Fruit fly (Drosophila melanogaster) whole organism, prepupa: ENCODE results near the gene Chrac-16.

ENCODE experiments used
- Blimp-1 ChIP-seq: fragments of 200-800 bp; sonication (Bioruptor generic); optimal IDR thresholded peaks from 3 replicates; lab custom pipeline; 2017; ENCODE audit warnings: missing biosample characterization, missing genetic modification characterization, mild to moderate bottlenecking, moderate library complexity, missing genetic modification reagents
- CG10669 ChIP-seq: fragments of 200-800 bp; sonication (Bioruptor generic); optimal IDR thresholded peaks from 3 replicates; lab custom pipeline; 2018; ENCODE audit warnings: missing biosample characterization, mild to moderate bottlenecking, missing genetic modification characterization, moderate library complexity
- CG11294 ChIP-seq: fragments of 200-800 bp; sonication (Bioruptor generic); IDR thresholded peaks from 2 replicates; pipeline ENCODE4 v1.3.6; 2022; ENCODE audit warnings: missing biosample characterization, missing genetic modification characterization
- CG11762 ChIP-seq: fragments of 200-800 bp; sonication (Bioruptor generic); optimal IDR thresholded peaks from 3 replicates; lab custom pipeline; 2016; ENCODE audit warnings: missing biosample characterization, missing genetic modification characterization; ENCODE audit not compliant: insufficient read depth
- CG11902 ChIP-seq: fragments of 200-800 bp; sonication (Bioruptor generic); optimal IDR thresholded peaks from 3 replicates; lab custom pipeline; 2016; ENCODE audit warnings: missing biosample characterization, missing genetic modification characterization
- CG15336 ChIP-seq: fragments of 200-800 bp; sonication (Bioruptor generic); IDR thresholded peaks from 2 replicates; pipeline ENCODE4 v1.3.6; 2022; ENCODE audit warnings: missing biosample characterization, missing genetic modification characterization
- CG1621 ChIP-seq: fragments of 200-800 bp; sonication (Bioruptor generic); optimal IDR thresholded peaks from 3 replicates; lab custom pipeline; 2018; ENCODE audit warnings: missing biosample characterization, mild to moderate bottlenecking, missing genetic modification characterization
- CG16779 ChIP-seq: fragments of 200-800 bp; sonication (Bioruptor generic); optimal IDR thresholded peaks from 3 replicates; lab custom pipeline; 2017; ENCODE audit warnings: missing biosample characterization, mild to moderate bottlenecking, missing genetic modification characterization
- CG31627 ChIP-seq: fragments of 200-800 bp; sonication (Bioruptor generic); optimal IDR thresholded peaks from 3 replicates; lab custom pipeline; 2016; ENCODE audit warnings: missing biosample characterization, missing genetic modification characterization
- CG34406 ChIP-seq: fragments of 200-800 bp; sonication (Bioruptor generic); optimal IDR thresholded peaks from 3 replicates; lab custom pipeline; 2016; ENCODE audit warnings: missing biosample characterization, missing genetic modification characterization
- CG3919 ChIP-seq: fragments of 200-800 bp; sonication (Bioruptor generic); optimal IDR thresholded peaks from 3 replicates; lab custom pipeline; 2016; ENCODE audit warnings: missing biosample characterization, missing genetic modification characterization
- CG4318 ChIP-seq: fragments of 200-800 bp; sonication (Bioruptor generic); optimal IDR thresholded peaks from 3 replicates; lab custom pipeline; 2017; ENCODE audit warnings: missing biosample characterization, mild to moderate bottlenecking, missing genetic modification characterization
- CG6163 ChIP-seq: fragments of 200-800 bp; sonication (Bioruptor generic); IDR thresholded peaks from 3 replicates; pipeline ENCODE4 v1.3.6; 2022; ENCODE audit warnings: missing biosample characterization, missing genetic modification characterization
- CG6276 ChIP-seq: fragments of 200-800 bp; sonication (Bioruptor generic); optimal IDR thresholded peaks from 2 replicates; lab custom pipeline; 2017; ENCODE audit warnings: missing biosample characterization, mild to moderate bottlenecking, missing genetic modification characterization
- CG6792 ChIP-seq: fragments of 200-800 bp; sonication (Bioruptor generic); optimal IDR thresholded peaks from 3 replicates; lab custom pipeline; 2016; ENCODE audit warnings: missing biosample characterization, missing genetic modification characterization
- CG6808 ChIP-seq: fragments of 200-800 bp; sonication (Bioruptor generic); optimal IDR thresholded peaks from 3 replicates; lab custom pipeline; 2017; ENCODE audit warnings: missing biosample characterization, missing genetic modification characterization, mild to moderate bottlenecking, moderate library complexity, missing genetic modification reagents
- CG8119 ChIP-seq: fragments of 200-800 bp; sonication (Bioruptor generic); IDR thresholded peaks from 3 replicates; pipeline ENCODE4 v1.3.6; 2022; ENCODE audit warnings: missing biosample characterization, missing genetic modification characterization
- CG8319 ChIP-seq: fragments of 200-800 bp; sonication (Bioruptor generic); optimal IDR thresholded peaks from 3 replicates; lab custom pipeline; 2016; ENCODE audit warnings: missing biosample characterization, missing genetic modification characterization
- CG8632 ChIP-seq: fragments of 200-800 bp; sonication (Bioruptor generic); optimal IDR thresholded peaks from 3 replicates; lab custom pipeline; 2016; ENCODE audit warnings: missing biosample characterization, missing genetic modification characterization
- Eip78C ChIP-seq: fragments of 200-800 bp; sonication (Bioruptor generic); peaks from one replicate; lab custom pipeline; 2016; ENCODE audit warnings: missing biosample characterization, missing genetic modification characterization
- Eip93F ChIP-seq: fragments of 200-800 bp; sonication (Bioruptor generic); optimal IDR thresholded peaks from 2 replicates; lab custom pipeline; 2016; ENCODE audit warnings: missing biosample characterization, mild to moderate bottlenecking, missing genetic modification characterization
- Ets21C ChIP-seq: fragments of 200-800 bp; sonication (Bioruptor generic); optimal IDR thresholded peaks from 3 replicates; lab custom pipeline; 2016; ENCODE audit warnings: missing biosample characterization, missing genetic modification characterization
- Ets96B ChIP-seq: fragments of 200-800 bp; optimal IDR thresholded peaks from 2 replicates; lab custom pipeline; 2019; ENCODE audit warnings: missing biosample characterization, mild to moderate bottlenecking, missing genetic modification characterization, moderate library complexity
- Gug ChIP-seq: fragments of 200-800 bp; sonication (Bioruptor generic); IDR thresholded peaks from 2 replicates; pipeline ENCODE4 v1.3.6; 2022; ENCODE audit warnings: missing biosample characterization, missing genetic modification characterization
- OdsH ChIP-seq: fragments of 200-800 bp; sonication (Bioruptor generic); optimal IDR thresholded peaks from 3 replicates; lab custom pipeline; 2016; ENCODE audit warnings: missing biosample characterization, missing genetic modification characterization
- Smox ChIP-seq: fragments of 200-800 bp; sonication (Bioruptor generic); optimal IDR thresholded peaks from 3 replicates; lab custom pipeline; 2016; ENCODE audit warnings: missing biosample characterization, missing genetic modification characterization
- Sox102F ChIP-seq: fragments of 200-800 bp; sonication (Bioruptor generic); optimal IDR thresholded peaks from 2 replicates; lab custom pipeline; 2016; ENCODE audit warnings: missing biosample characterization, mild to moderate bottlenecking, missing genetic modification characterization
- Sox14 ChIP-seq: fragments of 200-800 bp; sonication (Bioruptor generic); optimal IDR thresholded peaks from 3 replicates; lab custom pipeline; 2016; ENCODE audit warnings: missing biosample characterization, missing genetic modification characterization
- Sox15 ChIP-seq: fragments of 200-800 bp; sonication (Bioruptor generic); optimal IDR thresholded peaks from 3 replicates; lab custom pipeline; 2016; ENCODE audit warnings: missing biosample characterization, missing genetic modification characterization
- achi ChIP-seq: fragments of 200-800 bp; sonication (Bioruptor generic); optimal IDR thresholded peaks from 3 replicates; lab custom pipeline; 2016; ENCODE audit warnings: missing biosample characterization, missing genetic modification characterization
- acj6 ChIP-seq: fragments of 200-800 bp; sonication (Bioruptor generic); optimal IDR thresholded peaks from 3 replicates; lab custom pipeline; 2016; ENCODE audit warnings: missing biosample characterization, missing genetic modification characterization
- cyc ChIP-seq: fragments of 200-800 bp; sonication (Bioruptor generic); optimal IDR thresholded peaks from 3 replicates; lab custom pipeline; 2016; ENCODE audit warnings: missing biosample characterization, missing genetic modification characterization
- dac ChIP-seq: fragments of 200-800 bp; sonication (Bioruptor generic); optimal IDR thresholded peaks from 2 replicates; lab custom pipeline; 2017; ENCODE audit warnings: missing biosample characterization, mild to moderate bottlenecking, missing genetic modification characterization
- dsx ChIP-seq: fragments of 200-800 bp; optimal IDR thresholded peaks from 3 replicates; lab custom pipeline; 2019; ENCODE audit warnings: missing biosample characterization, mild to moderate bottlenecking, missing genetic modification characterization, moderate library complexity; ENCODE audit not compliant: poor library complexity, severe bottlenecking
- esn ChIP-seq: fragments of 200-800 bp; sonication (Bioruptor generic); optimal IDR thresholded peaks from 2 replicates; lab custom pipeline; 2016; ENCODE audit warnings: missing biosample characterization, mild to moderate bottlenecking, missing genetic modification characterization, moderate library complexity
- fd59A ChIP-seq: fragments of 200-800 bp; sonication (Bioruptor generic); optimal IDR thresholded peaks from 2 replicates; lab custom pipeline; 2017; ENCODE audit warnings: missing biosample characterization, mild to moderate bottlenecking, missing genetic modification characterization, missing genetic modification reagents
- fd85E ChIP-seq: fragments of 200-800 bp; sonication (Bioruptor generic); optimal IDR thresholded peaks from 3 replicates; lab custom pipeline; 2016; ENCODE audit warnings: missing biosample characterization, missing genetic modification characterization
- lz ChIP-seq: fragments of 200-800 bp; sonication (Bioruptor generic); optimal IDR thresholded peaks from 3 replicates; lab custom pipeline; 2016; ENCODE audit warnings: missing biosample characterization, missing genetic modification characterization
- net ChIP-seq: fragments of 200-800 bp; sonication (Bioruptor generic); optimal IDR thresholded peaks from 3 replicates; lab custom pipeline; 2016; ENCODE audit warnings: missing biosample characterization, missing genetic modification characterization
- pdm3 ChIP-seq: fragments of 200-800 bp; sonication (Bioruptor generic); optimal IDR thresholded peaks from 3 replicates; lab custom pipeline; 2016; ENCODE audit warnings: missing biosample characterization, missing genetic modification characterization
- salr ChIP-seq, 2 experiments: fragments of 200-800 bp; sonication (Bioruptor generic); optimal IDR thresholded peaks; 3 replicates each; lab custom pipeline; 2016 to 2018; ENCODE audit warnings: missing biosample characterization in 2 of 2, missing genetic modification characterization in 2 of 2, mild to moderate bottlenecking in 1 of 2
- spab ChIP-seq: fragments of 200-800 bp; sonication (Bioruptor generic); optimal IDR thresholded peaks from 2 replicates; lab custom pipeline; 2017; ENCODE audit warnings: missing biosample characterization, mild to moderate bottlenecking, missing genetic modification characterization, missing genetic modification reagents
- vri ChIP-seq: fragments of 200-800 bp; sonication (Bioruptor generic); optimal IDR thresholded peaks from 3 replicates; lab custom pipeline; 2016; ENCODE audit warnings: missing biosample characterization, mild to moderate bottlenecking, missing genetic modification characterization

Gene Chrac-16

dm6 chrX:12003437-12004394, 14.0 kb downstream of the Chrac-16 start, which contains the start of gene fw (continued):
- TF ChIP-seq CG6792 (GFP tag; lab: Kevin White, UChicago) (peak; percentile 76), Eip78C (peak; percentile 90), CG15336 (peak; percentile 90), CG11902 (peak; percentile 16), CG11762 (GFP tag; lab: Kevin White, UChicago) (no peak), Sox102F (GFP tag; lab: Kevin White, UChicago) (peak; percentile 83), Eip93F (GFP tag; lab: Kevin White, UChicago) (no peak), CG8119 (peak; percentile 84), CG8632 (GFP tag; lab: Kevin White, UChicago) (no peak), Smox (GFP tag; lab: Kevin White, UChicago) (peak; percentile 75), fd85E (no peak), cyc (GFP tag; lab: Kevin White, UChicago) (peak; percentile 73), lz (peak; percentile 82), OdsH (GFP tag; lab: Kevin White, UChicago) (no peak), CG16779 (tag; lab: Kevin White, UChicago) (no peak), CG8319 (peak; percentile 62), Gug (GFP tag; lab: Robert Waterston, UW) (peak; percentile 67; the same call in 1 of the 2 replicates), acj6 (GFP tag; lab: Kevin White, UChicago) (peak; percentile 71), CG4318 (GFP tag; lab: Kevin White, UChicago) (no peak), dsx (GFP tag; lab: Kevin White, UChicago) (peak; percentile 57), achi (GFP tag; lab: Kevin White, UChicago) (peak; percentile 70), CG34406 (GFP tag; lab: Kevin White, UChicago) (no peak), dac (GFP tag; lab: Kevin White, UChicago) (peak; percentile 76)

- no peak for TF ChIP-seq CG8119
- TF ChIP-seq Blimp-1 (GFP tag; lab: Kevin White, UChicago) = peak; percentile 85
Measured at dm6 chrX:12001005-12001404, 16.8 kb downstream of the Chrac-16 start.

- peak; percentile 45 for TF ChIP-seq Sox14 (GFP tag; lab: Kevin White, UChicago)
- peak; percentile 45 for TF ChIP-seq CG1621
- TF ChIP-seq net = peak; percentile 65
- peak; percentile 55 for TF ChIP-seq CG34406 (GFP tag; lab: Kevin White, UChicago)
- TF ChIP-seq CG10669 (GFP tag; lab: Kevin White, UChicago) = peak; percentile 57
- no peak for TF ChIP-seq Eip93F (GFP tag; lab: Kevin White, UChicago)
- peak; percentile 56 for TF ChIP-seq dsx (GFP tag; lab: Kevin White, UChicago)
- peak; percentile 65 for TF ChIP-seq Sox102F (GFP tag; lab: Kevin White, UChicago)
- TF ChIP-seq salr (GFP tag; optimal IDR thresholded peaks at IDR 0.05; lab: Kevin White, UChicago) = peak in 1 of 2 experiments; percentile 29
- TF ChIP-seq lz = peak; percentile 44
- peak; percentile 48 for TF ChIP-seq fd59A (GFP tag; lab: Kevin White, UChicago)
- TF ChIP-seq pdm3 (GFP tag; lab: Kevin White, UChicago) = peak; percentile 61
- TF ChIP-seq CG6276 (GFP tag; lab: Kevin White, UChicago) = peak; percentile 37
- peak; percentile 64 for TF ChIP-seq CG3919 (GFP tag; lab: Kevin White, UChicago)
- peak; percentile 63 for TF ChIP-seq CG6792 (GFP tag; lab: Kevin White, UChicago)
- peak; percentile 23 for TF ChIP-seq Ets21C
- peak; percentile 40; the same call in 2 of the 3 replicates for TF ChIP-seq CG8119
- TF ChIP-seq esn (GFP tag; lab: Kevin White, UChicago) = peak; percentile 61
- no peak for TF ChIP-seq CG11294 (GFP tag; lab: Robert Waterston, UW)
- TF ChIP-seq Sox15 = peak; percentile 41
- peak; percentile 38 for TF ChIP-seq CG31627 (GFP tag; lab: Kevin White, UChicago)
- peak; percentile 15 for TF ChIP-seq CG6808
- TF ChIP-seq Ets96B = peak; percentile 63
- peak; percentile 49 for TF ChIP-seq spab
- peak; percentile 45 for TF ChIP-seq cyc (GFP tag; lab: Kevin White, UChicago)
- TF ChIP-seq vri (GFP tag; lab: Kevin White, UChicago) = peak; percentile 25
- peak; percentile 29 for TF ChIP-seq CG4318 (GFP tag; lab: Kevin White, UChicago)
- peak; percentile 69; the same call in 2 of the 3 replicates for TF ChIP-seq CG6163 (GFP tag; lab: Robert Waterston, UW)
- TF ChIP-seq dac (GFP tag; lab: Kevin White, UChicago) = no peak
- peak; percentile 92 for TF ChIP-seq Eip78C
Measured at dm6 chrX:11999974-12000618, 17.7 kb downstream of the Chrac-16 start.
